Fruit fly (Drosophila melanogaster) whole organism, embryonic: ENCODE data around the gene Trf4.
A peak's percentile ranks its signal among the peaks of the same experiment; 100 is the strongest.

ENCODE experiments used
- Atf3 ChIP-seq: fragments of 200-800 bp; sonication (Bioruptor generic); optimal IDR thresholded peaks from 3 replicates; lab custom pipeline; 2016; ENCODE audit warnings: missing biosample characterization, missing genetic modification characterization
- BEAF-32 ChIP-seq: fragments of 200-800 bp; sonication (Bioruptor generic); optimal IDR thresholded peaks from 3 replicates; lab custom pipeline; 2017; ENCODE audit warnings: missing biosample characterization, missing genetic modification characterization, mild to moderate bottlenecking, moderate library complexity, missing genetic modification reagents
- CG10462 ChIP-seq: fragments of 200-800 bp; sonication (Bioruptor generic); optimal IDR thresholded peaks from 2 replicates; lab custom pipeline; 2016; ENCODE audit warnings: missing biosample characterization, missing genetic modification characterization
- CG11093 ChIP-seq: fragments of 200-800 bp; sonication (Bioruptor generic); IDR thresholded peaks from 3 replicates; pipeline ENCODE4 v1.3.6; 2022; ENCODE audit warnings: missing biosample characterization, missing genetic modification characterization
- CG12155 ChIP-seq: fragments of 200-800 bp; sonication (Bioruptor generic); optimal IDR thresholded peaks from 3 replicates; lab custom pipeline; 2016; ENCODE audit warnings: missing biosample characterization, missing genetic modification characterization
- CG12744 ChIP-seq: fragments of 200-800 bp; sonication (Bioruptor generic); optimal IDR thresholded peaks from 2 replicates; lab custom pipeline; 2016; ENCODE audit warnings: missing biosample characterization, missing genetic modification characterization
- CG14965 ChIP-seq: fragments of 200-800 bp; sonication (Bioruptor generic); optimal IDR thresholded peaks from 2 replicates; lab custom pipeline; 2016; ENCODE audit warnings: missing biosample characterization, missing genetic modification characterization, borderline replicate concordance
- CG15011 ChIP-seq: fragments of 200-800 bp; sonication (Bioruptor generic); optimal IDR thresholded peaks from 3 replicates; lab custom pipeline; 2018; ENCODE audit warnings: missing biosample characterization, mild to moderate bottlenecking, missing genetic modification characterization
- CG16813 ChIP-seq: fragments of 200-800 bp; sonication (Bioruptor generic); IDR thresholded peaks from 3 replicates; pipeline ENCODE4 v1.3.6; 2022; ENCODE audit warnings: missing biosample characterization, missing genetic modification characterization; ENCODE audit not compliant: partially characterized antibody
- CG17568 ChIP-seq: fragments of 200-800 bp; sonication (Bioruptor generic); optimal IDR thresholded peaks from 2 replicates; lab custom pipeline; 2018; ENCODE audit warnings: missing biosample characterization, mild to moderate bottlenecking, missing genetic modification characterization, moderate library complexity
- CG17912 ChIP-seq: fragments of 200-800 bp; sonication (Bioruptor generic); optimal IDR thresholded peaks from 2 replicates; lab custom pipeline; 2018; ENCODE audit warnings: missing biosample characterization, mild to moderate bottlenecking, missing genetic modification characterization
- CG34422 ChIP-seq: fragments of 200-800 bp; sonication (Bioruptor generic); IDR thresholded peaks from 3 replicates; pipeline ENCODE4 v1.3.6; 2022; ENCODE audit warnings: missing biosample characterization, missing genetic modification characterization
- CG42726 ChIP-seq: fragments of 200-800 bp; sonication (Bioruptor generic); IDR thresholded peaks from 2 replicates; pipeline ENCODE4 v1.3.6; 2022; ENCODE audit warnings: missing biosample characterization, missing genetic modification characterization; ENCODE audit not compliant: partially characterized antibody
- CG5953 ChIP-seq: fragments of 200-800 bp; sonication (Bioruptor generic); IDR thresholded peaks from 2 replicates; pipeline ENCODE4 v1.3.6; 2022; ENCODE audit warnings: missing biosample characterization, missing genetic modification characterization
- CG6854 ChIP-seq: fragments of 200-800 bp; sonication (Bioruptor generic); optimal IDR thresholded peaks from 3 replicates; lab custom pipeline; 2017; ENCODE audit warnings: missing biosample characterization, mild to moderate bottlenecking, missing genetic modification characterization
- CG7745 ChIP-seq: fragments of 200-800 bp; sonication (Bioruptor generic); optimal IDR thresholded peaks from 2 replicates; lab custom pipeline; 2018; ENCODE audit warnings: missing biosample characterization, mild to moderate bottlenecking, missing genetic modification characterization, moderate library complexity
- CG9817 ChIP-seq: fragments of 200-800 bp; sonication (Bioruptor generic); optimal IDR thresholded peaks from 2 replicates; lab custom pipeline; 2018; ENCODE audit warnings: missing biosample characterization, mild to moderate bottlenecking, missing genetic modification characterization, moderate library complexity
- CG9876 ChIP-seq: fragments of 200-800 bp; sonication (Bioruptor generic); optimal IDR thresholded peaks from 2 replicates; lab custom pipeline; 2016; ENCODE audit warnings: missing biosample characterization, missing genetic modification characterization
- CG9932 ChIP-seq: fragments of 200-800 bp; sonication (Bioruptor generic); IDR thresholded peaks from 2 replicates; pipeline ENCODE4 v1.3.6; 2022; ENCODE audit warnings: missing biosample characterization, missing genetic modification characterization
- Doc3 ChIP-seq: fragments of 200-800 bp; sonication (Bioruptor generic); IDR thresholded peaks from 3 replicates; pipeline ENCODE4 v1.3.6; 2022; ENCODE audit warnings: missing biosample characterization, missing genetic modification characterization; ENCODE audit not compliant: partially characterized antibody
- HLH3B ChIP-seq: fragments of 200-800 bp; sonication (Bioruptor generic); IDR thresholded peaks from 2 replicates; pipeline ENCODE4 v1.3.6; 2022; ENCODE audit warnings: missing biosample characterization, missing genetic modification characterization
- Hand ChIP-seq: fragments of 200-800 bp; sonication (Bioruptor generic); optimal IDR thresholded peaks from 2 replicates; lab custom pipeline; 2017; ENCODE audit warnings: mild to moderate bottlenecking, missing biosample characterization, missing genetic modification reagents, missing genetic modification characterization
- Jarid2 ChIP-seq: fragments of 200-800 bp; sonication (Bioruptor generic); optimal IDR thresholded peaks from 3 replicates; lab custom pipeline; 2017; ENCODE audit warnings: mild to moderate bottlenecking, missing biosample characterization, missing genetic modification reagents, missing genetic modification characterization
- MESR4 ChIP-seq: fragments of 200-800 bp; sonication (Bioruptor generic); optimal IDR thresholded peaks from 2 replicates; lab custom pipeline; 2018; ENCODE audit warnings: missing biosample characterization, mild to moderate bottlenecking, missing genetic modification characterization, moderate library complexity
- Opbp ChIP-seq: fragments of 200-800 bp; sonication (Bioruptor generic); IDR thresholded peaks from 3 replicates; pipeline ENCODE4 v1.3.6; 2022; ENCODE audit warnings: missing biosample characterization, missing genetic modification characterization; ENCODE audit not compliant: partially characterized antibody
- Side ChIP-seq: fragments of 200-800 bp; sonication (Bioruptor generic); optimal IDR thresholded peaks from 2 replicates; lab custom pipeline; 2016; ENCODE audit warnings: missing biosample characterization, missing genetic modification characterization
- abd-A ChIP-seq: fragments of 200-800 bp; sonication (Bioruptor generic); optimal IDR thresholded peaks from 3 replicates; lab custom pipeline; 2019; ENCODE audit warnings: missing biosample characterization, mild to moderate bottlenecking, missing genetic modification characterization, moderate library complexity
- amos ChIP-seq: fragments of 200-800 bp; sonication (Bioruptor generic); IDR thresholded peaks from 2 replicates; pipeline ENCODE4 v1.3.6; 2022; ENCODE audit warnings: missing biosample characterization, missing genetic modification characterization; ENCODE audit not compliant: partially characterized antibody
- chinmo ChIP-seq: fragments of 200-800 bp; sonication (Bioruptor generic); IDR thresholded peaks from 4 replicates; pipeline ENCODE4 v1.3.6; 2022; ENCODE audit warnings: missing biosample characterization, missing genetic modification characterization; ENCODE audit not compliant: partially characterized antibody
- chn ChIP-seq: fragments of 200-800 bp; sonication (Bioruptor generic); optimal IDR thresholded peaks from 2 replicates; lab custom pipeline; 2016; ENCODE audit warnings: missing biosample characterization, missing genetic modification characterization
- dpn ChIP-seq, 2 experiments: fragments of 200-800 bp; sonication (Bioruptor generic); optimal IDR thresholded peaks; 3 replicates each; lab custom pipeline; 2016; ENCODE audit warnings: missing biosample characterization in 2 of 2, missing genetic modification characterization in 2 of 2
- en ChIP-seq: fragments of 200-800 bp; sonication (Bioruptor generic); optimal IDR thresholded peaks from 2 replicates; lab custom pipeline; 2016; ENCODE audit warnings: missing biosample characterization, missing genetic modification characterization
- ewg ChIP-seq: fragments of 200-800 bp; sonication (Bioruptor generic); optimal IDR thresholded peaks from 3 replicates; lab custom pipeline; 2017; ENCODE audit warnings: mild to moderate bottlenecking, missing biosample characterization, missing genetic modification reagents, missing genetic modification characterization
- ham ChIP-seq: fragments of 200-800 bp; sonication (Bioruptor generic); IDR thresholded peaks from 2 replicates; pipeline ENCODE4 v1.3.6; 2022; ENCODE audit warnings: missing biosample characterization, missing genetic modification characterization
- jigr1 ChIP-seq: fragments of 200-800 bp; sonication (Bioruptor generic); IDR thresholded peaks from 3 replicates; pipeline ENCODE4 v1.3.6; 2022; ENCODE audit warnings: missing biosample characterization, missing genetic modification characterization
- mld ChIP-seq: fragments of 200-800 bp; sonication (Bioruptor generic); IDR thresholded peaks from 3 replicates; pipeline ENCODE4 v1.3.6; 2022; ENCODE audit warnings: missing biosample characterization, missing genetic modification characterization; ENCODE audit not compliant: partially characterized antibody
- pho ChIP-seq: fragments of 200-800 bp; sonication (Bioruptor generic); optimal IDR thresholded peaks from 2 replicates; lab custom pipeline; 2016; ENCODE audit warnings: missing biosample characterization, missing genetic modification characterization
- pros ChIP-seq: fragments of 200-800 bp; sonication (Bioruptor generic); optimal IDR thresholded peaks from 3 replicates; lab custom pipeline; 2019; ENCODE audit warnings: missing biosample characterization, mild to moderate bottlenecking, missing genetic modification characterization, moderate library complexity
- psq ChIP-seq: fragments of 200-800 bp; sonication (Bioruptor generic); optimal IDR thresholded peaks from 2 replicates; lab custom pipeline; 2017; ENCODE audit warnings: missing biosample characterization, missing genetic modification characterization
- scrt ChIP-seq: fragments of 200-800 bp; sonication (Bioruptor generic); optimal IDR thresholded peaks from 2 replicates; lab custom pipeline; 2018; ENCODE audit warnings: missing biosample characterization, mild to moderate bottlenecking, missing genetic modification characterization, moderate library complexity
- sr ChIP-seq: fragments of 200-800 bp; sonication (Bioruptor generic); IDR thresholded peaks from 3 replicates; pipeline ENCODE4 v1.3.6; 2022; ENCODE audit warnings: missing biosample characterization, missing genetic modification characterization
- vvl ChIP-seq: fragments of 200-800 bp; sonication (Bioruptor generic); IDR thresholded peaks from 2 replicates; pipeline ENCODE4 v1.3.6; 2022; ENCODE audit warnings: missing biosample characterization, missing genetic modification characterization
- wdn ChIP-seq: fragments of 200-800 bp; sonication (Bioruptor generic); IDR thresholded peaks from 2 replicates; pipeline ENCODE4 v1.3.6; 2022; ENCODE audit warnings: missing biosample characterization, missing genetic modification characterization
- wor ChIP-seq: fragments of 200-800 bp; sonication (Bioruptor generic); IDR thresholded peaks from 2 replicates; pipeline ENCODE4 v1.3.6; 2022; ENCODE audit warnings: missing biosample characterization, missing genetic modification characterization
- yki ChIP-seq: fragments of >200 bp; optimal IDR thresholded peaks from 3 replicates; lab custom pipeline; 2018
- zen2 ChIP-seq: fragments of 200-800 bp; sonication (Bioruptor generic); IDR thresholded peaks from 3 replicates; pipeline ENCODE4 v1.3.6; 2022; ENCODE audit warnings: missing biosample characterization, missing genetic modification characterization; ENCODE audit not compliant: partially characterized antibody
- zfh1 ChIP-seq: fragments of 200-800 bp; sonication (Bioruptor generic); IDR thresholded peaks from 3 replicates; pipeline ENCODE4 v1.3.6; 2022; ENCODE audit warnings: missing biosample characterization, missing genetic modification characterization

Gene Trf4

dm6 chr2L:2655094-2655493 is 9.8 kb upstream of the Trf4 start, which contains the start of gene Prosbeta4R2:
Gene Prosbeta4R2, plus strand, starts transcription at chr2L:2655394.
- no peak for TF ChIP-seq pho (GFP tag; lab: Kevin White, UChicago)
- no peak for TF ChIP-seq CG14965 (GFP tag; lab: Kevin White, UChicago)
- TF ChIP-seq abd-A (tag; lab: Kevin White, UChicago), result no peak
- TF ChIP-seq HLH3B (GFP tag; lab: Robert Waterston, UW), result no peak
- 0 out of 2 replicates have a peak, but pooled peaks have one; percentile 23 for TF ChIP-seq CG9932 (GFP tag; lab: Robert Waterston, UW)
- no peak for TF ChIP-seq Side (GFP tag; lab: Kevin White, UChicago)
- 0 out of 3 replicates have a peak, but pooled peaks have one; percentile 11 for TF ChIP-seq CG11093 (GFP tag; lab: Robert Waterston, UW)

DNA sequence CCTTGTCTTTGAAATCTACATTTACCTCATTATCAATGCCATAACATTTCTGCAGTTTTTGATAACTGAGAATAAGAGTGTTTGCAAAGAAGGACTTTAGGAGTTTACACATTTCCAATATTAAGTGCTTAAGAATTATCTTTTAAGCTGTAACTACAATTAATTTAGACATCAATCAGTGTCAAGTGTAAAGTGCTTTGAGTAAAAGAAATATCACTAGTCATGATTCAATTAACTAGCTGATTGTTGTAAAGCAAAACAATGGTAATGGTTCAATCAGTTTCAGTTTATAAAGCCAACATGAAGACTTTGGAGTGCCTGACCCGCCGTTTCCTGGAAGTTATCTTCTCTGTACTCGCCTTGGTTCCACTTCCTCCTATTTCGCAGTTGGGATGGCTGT is 4.7 kb downstream of the Trf4 start, which contains the start of gene Gr23a:
Gr23a (plus strand) TSS at position 301 of the 400 bp plus-strand sequence.
- TF ChIP-seq CG9876 (GFP tag; lab: Kevin White, UChicago) (no peak), Hand (GFP tag; lab: Kevin White, UChicago) (no peak), psq (no peak), CG16813 (GFP tag; lab: Robert Waterston, UW) (no peak), chn (GFP tag; lab: Kevin White, UChicago) (no peak), CG17912 (GFP tag; lab: Kevin White, UChicago) (no peak), CG9817 (tag; lab: Kevin White, UChicago) (no peak), jigr1 (GFP tag; lab: Robert Waterston, UW) (no peak), mld (GFP tag; lab: Robert Waterston, UW) (no peak), CG6854 (GFP tag; lab: Kevin White, UChicago) (no peak), CG10462 (GFP tag; lab: Kevin White, UChicago) (no peak), Opbp (GFP tag; lab: Robert Waterston, UW) (no peak), CG15011 (no peak), wor (GFP tag; lab: Robert Waterston, UW) (no peak), BEAF-32 (no peak), MESR4 (GFP tag; lab: Kevin White, UChicago) (no peak)

- TF ChIP-seq yki (lab: Kevin White, UChicago) (no peak), vvl (0 out of 2 replicates have a peak, but pooled peaks have one; percentile 19), CG17568 (no peak), en (no peak), ewg (GFP tag; lab: Kevin White, UChicago) (peak; percentile 89), zen2 (peak; percentile 22; the same call in 1 of the 3 replicates), CG12155 (GFP tag; lab: Kevin White, UChicago) (peak; percentile 74), CG34422 (peak; percentile 8; the same call in 1 of the 3 replicates), CG5953 (GFP tag; lab: Robert Waterston, UW) (no peak), Opbp (GFP tag; lab: Robert Waterston, UW) (no peak), wdn (GFP tag; lab: Robert Waterston, UW) (no peak), chinmo (GFP tag; lab: Robert Waterston, UW) (0 out of 4 replicates have a peak, but pooled peaks have one; percentile 19), scrt (no peak), zfh1 (0 out of 3 replicates have a peak, but pooled peaks have one; percentile 10), amos (GFP tag; lab: Robert Waterston, UW) (peak; percentile 38; the same call in 1 of the 2 replicates), pros (GFP tag; lab: Kevin White, UChicago) (no peak), CG42726 (peak; percentile 33; the same call in 1 of the 2 replicates), CG12744 (no peak), sr (GFP tag; lab: Robert Waterston, UW) (no peak), CG7745 (tag; lab: Kevin White, UChicago) (no peak), Jarid2 (GFP tag; lab: Kevin White, UChicago) (peak; percentile 65), Atf3 (GFP tag; lab: Kevin White, UChicago) (no peak), Doc3 (GFP tag; lab: Robert Waterston, UW) (no peak), dpn (GFP tag; optimal IDR thresholded peaks at IDR 0.05; lab: Kevin White, UChicago) (no peak), ham (no peak)
These were observed 12.7 kb downstream of the Trf4 start, which contains the start of gene Tmtc1 for dm6 chr2L:2677553-2677952. Gene Tmtc1, plus strand, starts transcription at chr2L:2677734.
